Fruit fly (Drosophila melanogaster): ENCODE results near the gene Cul5.
A peak's percentile ranks its signal among the peaks of the same experiment; 100 is the strongest.

Cul5 gene

dm6 chr3R:29071141-29071540 is 8.4 kb upstream of the Cul5 start:
- TF ChIP-seq Hnf4 (GFP tag; optimal IDR thresholded peaks at IDR 0.05) (peak; percentile 8), Abd-B (GFP tag; optimal IDR thresholded peaks at IDR 0.05) (no peak), Hr83 (GFP tag; optimal IDR thresholded peaks at IDR 0.05; ENCODE audit: poor library complexity, severe bottlenecking) (peak; percentile 3), h (GFP tag; optimal IDR thresholded peaks at IDR 0.05) (peak; percentile 7), rgr (GFP tag; optimal IDR thresholded peaks at IDR 0.05) (peak; percentile 10)

- TF ChIP-seq CG32264 (GFP tag; optimal IDR thresholded peaks at IDR 0.05) (no peak), psq (GFP tag; optimal IDR thresholded peaks at IDR 0.05) (peak; percentile 60), fru (GFP tag; optimal IDR thresholded peaks at IDR 0.05) (peak; percentile 2)
Measured at dm6 chr3R:29069208-29070072, 6.7 kb upstream of the Cul5 start.

- TF ChIP-seq lola (GFP tag; optimal IDR thresholded peaks at IDR 0.05), result no peak
- no peak for TF ChIP-seq Abd-B (GFP tag; optimal IDR thresholded peaks at IDR 0.05)
- no peak for TF ChIP-seq Vsx2 (GFP tag; optimal IDR thresholded peaks at IDR 0.05; ENCODE audit: partially characterized antibody)
- no peak for TF ChIP-seq brk (GFP tag; optimal IDR thresholded peaks at IDR 0.05)
- no peak for TF ChIP-seq sage (GFP tag; optimal IDR thresholded peaks at IDR 0.05)
- no peak for TF ChIP-seq usp (GFP tag; optimal IDR thresholded peaks at IDR 0.05)
- TF ChIP-seq Sp1 (GFP tag; optimal IDR thresholded peaks at IDR 0.05), result peak; percentile 32
- TF ChIP-seq dmrt93B (GFP tag; optimal IDR thresholded peaks at IDR 0.05), result no peak
- TF ChIP-seq pan (optimal IDR thresholded peaks at IDR 0.05), result no peak
- TF ChIP-seq ey (GFP tag; optimal IDR thresholded peaks at IDR 0.05), result peak; percentile 68
- no peak for TF ChIP-seq GATAd (GFP tag; optimal IDR thresholded peaks at IDR 0.05)
- TF ChIP-seq woc (GFP tag; optimal IDR thresholded peaks at IDR 0.05), result peak; percentile 25
- no peak for TF ChIP-seq dsf (GFP tag; optimal IDR thresholded peaks at IDR 0.05; ENCODE audit: borderline replicate concordance)
- TF ChIP-seq tai (GFP tag; optimal IDR thresholded peaks at IDR 0.05), result no peak
- TF ChIP-seq sv (GFP tag; optimal IDR thresholded peaks at IDR 0.05), result no peak
- no peak for TF ChIP-seq Dfd (GFP tag; optimal IDR thresholded peaks at IDR 0.05)
- no peak for TF ChIP-seq jim (GFP tag; optimal IDR thresholded peaks at IDR 0.05)
- peak; percentile 30 for TF ChIP-seq OdsH (GFP tag; optimal IDR thresholded peaks at IDR 0.05)
- no peak for TF ChIP-seq Hr83 (GFP tag; optimal IDR thresholded peaks at IDR 0.05; ENCODE audit: poor library complexity, severe bottlenecking)
- no peak for TF ChIP-seq CG9705 (GFP tag; optimal IDR thresholded peaks at IDR 0.05)
- TF ChIP-seq Dif (GFP tag; optimal IDR thresholded peaks at IDR 0.05; ENCODE audit: partially characterized antibody), result no peak
- TF ChIP-seq Hr78 (GFP tag; optimal IDR thresholded peaks at IDR 0.05), result no peak
- TF ChIP-seq CrebA (GFP tag; optimal IDR thresholded peaks at IDR 0.05; ENCODE audit: borderline replicate concordance), result no peak
- no peak for TF ChIP-seq Mio (GFP tag; optimal IDR thresholded peaks at IDR 0.05)
- TF ChIP-seq Myc (optimal IDR thresholded peaks at IDR 0.05), result no peak
- peak; percentile 42 for TF ChIP-seq fru (GFP tag; optimal IDR thresholded peaks at IDR 0.05)
- no peak for TF ChIP-seq dl (GFP tag; optimal IDR thresholded peaks at IDR 0.05; ENCODE audit: insufficient read depth in 1 of 2, partially characterized antibody in 2 of 2)
- TF ChIP-seq br (GFP tag; optimal IDR thresholded peaks at IDR 0.05), result peak; percentile 1
- TF ChIP-seq rgr (GFP tag; optimal IDR thresholded peaks at IDR 0.05), result peak; percentile 20
- TF ChIP-seq CG32264 (GFP tag; optimal IDR thresholded peaks at IDR 0.05), result no peak
- TF ChIP-seq psq (GFP tag; optimal IDR thresholded peaks at IDR 0.05), result no peak
- peak; percentile 54 for TF ChIP-seq HLH106 (tag; optimal IDR thresholded peaks at IDR 0.05)
- peak; percentile 4 for TF ChIP-seq Rel (GFP tag; optimal IDR thresholded peaks at IDR 0.05)
- no peak for TF ChIP-seq Rel (tag; optimal IDR thresholded peaks at IDR 0.05)
- no peak for TF ChIP-seq N (GFP tag; optimal IDR thresholded peaks at IDR 0.05)
- TF ChIP-seq h (GFP tag; optimal IDR thresholded peaks at IDR 0.05), result peak; percentile 55
- TF ChIP-seq foxo (GFP tag; optimal IDR thresholded peaks at IDR 0.05), result peak in 1 of 2 experiments; percentile 63
- no peak for TF ChIP-seq Jra (GFP tag; optimal IDR thresholded peaks at IDR 0.05)
- peak; percentile 14 for TF ChIP-seq Hnf4 (GFP tag; optimal IDR thresholded peaks at IDR 0.05)
Measured at dm6 chr3R:29068430-29069207, 5.8 kb upstream of the Cul5 start.

Measured in whole organism, wandering third instar larva.